Worm (Caenorhabditis elegans): Measurements from ENCODE around the gene T16G12.13.
"Not testable (repeated sequence)": the region's sequence is repeated elsewhere in the genome, so short reads cannot be mapped to it uniquely, and the experiment has no call there.

- TF ChIP-seq T22C8.4, tab-1, ztf-29, ztf-23 (GFP tag; IDR thresholded peaks at IDR 0.05): not testable (repeated sequence)
These were observed 7.4 kb upstream of the T16G12.13 start, which contains the start of gene T16G12.12 for ce11 chrIII:10053312-10053711.
